Worm (Caenorhabditis elegans): ENCODE data around the gene K03A11.4.

DNA sequence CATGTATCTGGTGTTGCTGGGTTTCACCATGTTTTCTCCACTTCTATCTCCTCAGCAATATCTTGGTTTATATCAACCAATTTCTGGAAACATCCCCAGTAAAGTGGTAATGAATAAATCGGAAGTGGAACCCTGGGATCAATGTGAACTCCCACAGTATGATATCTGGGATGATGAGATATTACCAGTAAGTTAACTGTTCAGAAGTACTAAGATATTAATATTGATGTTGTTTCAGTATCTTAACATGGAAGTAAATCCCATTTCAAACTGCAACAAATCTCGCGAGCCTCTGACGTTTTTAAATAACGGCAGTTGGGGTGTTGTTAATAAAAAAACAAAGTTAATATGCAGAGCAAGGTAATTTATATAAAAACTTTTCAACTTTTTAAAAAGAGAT is 13.2 kb downstream of the K03A11.4 start:
- no peak for TF ChIP-seq dao-5 (tag; optimal IDR thresholded peaks at IDR 0.05)
- TF ChIP-seq him-1 (tag; optimal IDR thresholded peaks at IDR 0.05) = no peak
- no peak for TF ChIP-seq W03F9.2 (tag; optimal IDR thresholded peaks at IDR 0.05)

Measured in whole organism, L4/young adult.